Worm (Caenorhabditis elegans) whole organism, mixed stage, embryonic: Measurements from ENCODE around the gene C02F5.2.

Source experiments
- M03D4.4 ChIP-seq: sonication (generic microtip); optimal IDR thresholded peaks from 2 replicates; lab custom pipeline; 2017; ENCODE audit warnings: mild to moderate bottlenecking, missing genetic modification characterization, missing compliant biosample characterization
- ceh-39 ChIP-seq: fragments of 150-350 bp; optimal IDR thresholded peaks from 2 replicates; lab custom pipeline; 2014; ENCODE audit warnings: missing biosample characterization, missing genetic modification characterization
- ceh-43 ChIP-seq: fragments of 200-800 bp; sonication (Bioruptor generic); optimal IDR thresholded peaks from 2 replicates; lab custom pipeline; 2018; ENCODE audit warnings: mild to moderate bottlenecking, missing genetic modification characterization, moderate library complexity, missing compliant biosample characterization
- ceh-83 ChIP-seq: fragments of 200-800 bp; sonication (Bioruptor generic); optimal IDR thresholded peaks from 2 replicates; lab custom pipeline; 2018; ENCODE audit warnings: mild to moderate bottlenecking, missing genetic modification characterization, missing compliant biosample characterization
- ces-1 ChIP-seq: fragments of 150-350 bp; optimal IDR thresholded peaks from 2 replicates; lab custom pipeline; 2014; ENCODE audit warnings: missing biosample characterization, missing genetic modification reagents, missing genetic modification characterization
- cnd-1 ChIP-seq: fragments of 200-800 bp; sonication (Bioruptor generic); optimal IDR thresholded peaks from 2 replicates; lab custom pipeline; 2018; ENCODE audit warnings: mild to moderate bottlenecking, missing genetic modification characterization, missing compliant biosample characterization
- drap-1 ChIP-seq: fragments of 200-800 bp; sonication (Bioruptor generic); optimal IDR thresholded peaks from 3 replicates; lab custom pipeline; 2018; ENCODE audit warnings: mild to moderate bottlenecking, missing genetic modification characterization, missing compliant biosample characterization
- elt-1 ChIP-seq: sonication (generic microtip); optimal IDR thresholded peaks from 2 replicates; lab custom pipeline; 2017; ENCODE audit warnings: missing genetic modification characterization, mild to moderate bottlenecking, missing compliant biosample characterization, antibody characterized with exemption, moderate library complexity, borderline replicate concordance; ENCODE audit not compliant: insufficient read depth
- elt-3 ChIP-seq: fragments of 150-350 bp; optimal IDR thresholded peaks from 2 replicates; lab custom pipeline; 2014; ENCODE audit warnings: missing biosample characterization, missing genetic modification characterization
- flh-1 ChIP-seq: fragments of 200-800 bp; sonication (Bioruptor generic); optimal IDR thresholded peaks from 2 replicates; lab custom pipeline; 2018; ENCODE audit warnings: mild to moderate bottlenecking, missing genetic modification characterization, moderate library complexity, missing compliant biosample characterization
- ham-2 ChIP-seq: fragments of 200-800 bp; sonication (Bioruptor generic); optimal IDR thresholded peaks from 2 replicates; lab custom pipeline; 2018; ENCODE audit warnings: mild to moderate bottlenecking, missing genetic modification characterization, missing compliant biosample characterization
- hlh-1 ChIP-seq: fragments of 150-350 bp; optimal IDR thresholded peaks from 2 replicates; lab custom pipeline; 2014; ENCODE audit warnings: missing biosample characterization, missing genetic modification reagents, missing genetic modification characterization
- lin-13 ChIP-seq: fragments of 150-350 bp; optimal IDR thresholded peaks from 2 replicates; lab custom pipeline; 2014; ENCODE audit warnings: missing biosample characterization, missing genetic modification characterization
- lin-32 ChIP-seq: fragments of 200-800 bp; sonication (Bioruptor generic); optimal IDR thresholded peaks from 2 replicates; lab custom pipeline; 2018; ENCODE audit warnings: mild to moderate bottlenecking, missing genetic modification characterization, missing compliant biosample characterization
- lsy-2 ChIP-seq: fragments of 150-350 bp; optimal IDR thresholded peaks from 2 replicates; lab custom pipeline; 2014; ENCODE audit warnings: missing biosample characterization, missing genetic modification characterization
- mep-1 ChIP-seq: fragments of 150-350 bp; optimal IDR thresholded peaks from 2 replicates; lab custom pipeline; 2017; ENCODE audit warnings: missing biosample characterization, missing genetic modification reagents, missing genetic modification characterization, inconsistent platforms
- mls-2 ChIP-seq: sonication (generic microtip); optimal IDR thresholded peaks from 2 replicates; lab custom pipeline; 2016; ENCODE audit warnings: mild to moderate bottlenecking, missing genetic modification characterization, moderate library complexity, missing compliant biosample characterization
- nhr-2 ChIP-seq: fragments of 150-350 bp; optimal IDR thresholded peaks from 2 replicates; lab custom pipeline; 2014; ENCODE audit warnings: missing biosample characterization, missing genetic modification characterization
- nhr-237 ChIP-seq: fragments of 150-350 bp; optimal IDR thresholded peaks from 2 replicates; lab custom pipeline; 2014; ENCODE audit warnings: missing biosample characterization, missing genetic modification characterization
- pha-4 ChIP-seq: fragments of 150-350 bp; optimal IDR thresholded peaks from 2 replicates; lab custom pipeline; 2018; ENCODE audit warnings: missing biosample characterization, missing genetic modification reagents, missing genetic modification characterization
- sem-2 ChIP-seq: fragments of 200-800 bp; sonication (Bioruptor generic); optimal IDR thresholded peaks from 2 replicates; lab custom pipeline; 2018; ENCODE audit warnings: mild to moderate bottlenecking, missing genetic modification characterization, missing compliant biosample characterization
- snpc-4 ChIP-seq: fragments of 150-350 bp; optimal IDR thresholded peaks from 2 replicates; lab custom pipeline; 2014; ENCODE audit warnings: missing biosample characterization, missing genetic modification characterization
- sptf-1 ChIP-seq: sonication (generic microtip); optimal IDR thresholded peaks from 2 replicates; lab custom pipeline; 2017; ENCODE audit warnings: mild to moderate bottlenecking, missing genetic modification characterization, moderate library complexity, missing compliant biosample characterization
- unc-120 ChIP-seq: sonication (generic microtip); optimal IDR thresholded peaks from 2 replicates; lab custom pipeline; 2017; ENCODE audit warnings: missing genetic modification characterization, missing compliant biosample characterization; ENCODE audit not compliant: poor library complexity, severe bottlenecking
- unc-39 ChIP-seq: fragments of 150-350 bp; optimal IDR thresholded peaks from 2 replicates; lab custom pipeline; 2014; ENCODE audit warnings: missing biosample characterization, missing genetic modification characterization
- unc-62 ChIP-seq: fragments of 150-350 bp; optimal IDR thresholded peaks from 2 replicates; lab custom pipeline; 2014; ENCODE audit warnings: missing biosample characterization, missing genetic modification reagents, missing genetic modification characterization
- zip-8 ChIP-seq: fragments of 150-350 bp; optimal IDR thresholded peaks from 2 replicates; lab custom pipeline; 2014; ENCODE audit warnings: missing biosample characterization, missing genetic modification characterization
- ztf-11 ChIP-seq: fragments of 150-350 bp; optimal IDR thresholded peaks from 2 replicates; lab custom pipeline; 2014; ENCODE audit warnings: missing biosample characterization, missing genetic modification characterization

The C02F5.2 gene

ce11 chrIII:8278801-8279200 lies 29.4 kb downstream of the C02F5.2 start, which contains the start of gene mig-10:
mig-10 (plus strand) TSS chrIII:8279101.
- TF ChIP-seq elt-1 (no peak), mls-2 (no peak), flh-1 (no peak)

- no peak for TF ChIP-seq snpc-4 (tag; lab: Kevin White, UChicago)
- peak; percentile 75 for TF ChIP-seq nhr-2 (tag; lab: Kevin White, UChicago)
- TF ChIP-seq elt-1: peak; percentile 96
- peak; percentile 74 for TF ChIP-seq ces-1 (GFP tag; lab: Kevin White, UChicago)
Observed at ce11 chrIII:8279567-8279966, 30.1 kb downstream of the C02F5.2 start.

- no peak for TF ChIP-seq elt-1
- TF ChIP-seq M03D4.4: no peak
- TF ChIP-seq drap-1 (GFP tag; lab: Kevin White, UChicago): no peak
- no peak for TF ChIP-seq sem-2
- no peak for TF ChIP-seq nhr-237 (tag; lab: Kevin White, UChicago)
- TF ChIP-seq lsy-2 (tag; lab: Kevin White, UChicago): no peak
- TF ChIP-seq mep-1 (tag; lab: Kevin White, UChicago): no peak
- no peak for TF ChIP-seq lin-13 (tag; lab: Kevin White, UChicago)
- TF ChIP-seq elt-3 (tag; lab: Kevin White, UChicago): no peak
- TF ChIP-seq sptf-1 (tag; lab: Kevin White, UChicago): no peak
- TF ChIP-seq snpc-4 (tag; lab: Kevin White, UChicago): no peak
- TF ChIP-seq pha-4 (tag; lab: Kevin White, UChicago): no peak
- no peak for TF ChIP-seq ces-1 (GFP tag; lab: Kevin White, UChicago)
- no peak for TF ChIP-seq unc-120 (tag; lab: Kevin White, UChicago)
- no peak for TF ChIP-seq lin-32 (GFP tag; lab: Kevin White, UChicago)
- no peak for TF ChIP-seq unc-39 (tag; lab: Kevin White, UChicago)
- no peak for TF ChIP-seq ceh-43 (GFP tag; lab: Kevin White, UChicago)
Observed at ce11 chrIII:8280352-8280751, 30.9 kb downstream of the C02F5.2 start.

DNA sequence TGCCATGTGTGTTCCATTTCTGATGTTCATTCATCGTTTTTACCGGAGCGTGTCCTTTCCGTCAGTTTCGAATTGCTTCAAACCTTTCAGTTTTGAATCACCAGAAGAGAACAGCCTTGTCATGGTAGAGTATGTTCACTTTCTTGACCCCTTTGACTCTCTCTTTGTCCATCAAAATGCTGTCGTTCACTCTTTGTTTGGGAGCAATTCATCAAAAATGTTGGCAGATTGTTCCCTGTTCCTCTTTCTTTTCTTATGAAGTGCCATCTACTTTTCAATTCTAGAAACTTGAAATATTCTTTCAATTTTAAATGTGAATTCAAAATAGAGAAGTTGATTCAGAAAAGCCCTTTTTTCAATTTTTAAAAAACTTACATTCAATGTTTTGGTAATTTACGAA lies 31.9 kb downstream of the C02F5.2 start:
- no peak for TF ChIP-seq lin-13 (tag; lab: Kevin White, UChicago)
- no peak for TF ChIP-seq zip-8 (tag; lab: Kevin White, UChicago)
- no peak for TF ChIP-seq ztf-11 (tag; lab: Kevin White, UChicago)
- TF ChIP-seq nhr-2 (tag; lab: Kevin White, UChicago): peak; percentile 4
- TF ChIP-seq lsy-2 (tag; lab: Kevin White, UChicago): no peak
- no peak for TF ChIP-seq sptf-1 (tag; lab: Kevin White, UChicago)
- no peak for TF ChIP-seq elt-3 (tag; lab: Kevin White, UChicago)

DNA sequence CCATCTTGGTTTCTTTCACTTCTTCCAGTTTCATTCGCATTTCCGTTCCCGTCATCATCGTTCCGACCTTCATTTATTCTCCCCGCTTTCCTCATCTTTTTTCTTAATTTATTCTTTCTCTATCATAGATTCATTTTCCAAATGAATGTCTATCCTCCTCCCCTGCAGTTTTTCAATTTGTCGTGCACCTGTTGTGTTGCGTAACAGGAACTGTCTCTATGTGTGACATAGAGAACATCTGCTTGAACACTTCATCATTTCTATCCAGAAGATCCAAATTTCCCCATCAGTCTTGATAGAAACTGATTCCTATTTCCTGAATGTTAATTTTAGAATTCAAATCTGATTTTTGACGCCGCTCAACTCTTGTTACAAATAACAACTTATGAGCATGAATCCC lies 34.1 kb downstream of the C02F5.2 start:
- no peak for TF ChIP-seq sem-2
- TF ChIP-seq unc-62: no peak
- no peak for TF ChIP-seq ceh-83 (GFP tag; lab: Kevin White, UChicago)
- no peak for TF ChIP-seq sptf-1 (tag; lab: Kevin White, UChicago)
- TF ChIP-seq lin-13 (tag; lab: Kevin White, UChicago): no peak
- TF ChIP-seq elt-3 (tag; lab: Kevin White, UChicago): no peak
- no peak for TF ChIP-seq unc-39 (tag; lab: Kevin White, UChicago)
- TF ChIP-seq zip-8 (tag; lab: Kevin White, UChicago): peak; percentile 35
- TF ChIP-seq cnd-1: no peak
- TF ChIP-seq ham-2 (GFP tag; lab: Kevin White, UChicago): no peak
- TF ChIP-seq hlh-1: peak; percentile 5
- no peak for TF ChIP-seq unc-120 (tag; lab: Kevin White, UChicago)
- no peak for TF ChIP-seq ceh-39 (tag; lab: Kevin White, UChicago)
- no peak for TF ChIP-seq mls-2
- TF ChIP-seq nhr-2 (tag; lab: Kevin White, UChicago): peak; percentile 21

DNA sequence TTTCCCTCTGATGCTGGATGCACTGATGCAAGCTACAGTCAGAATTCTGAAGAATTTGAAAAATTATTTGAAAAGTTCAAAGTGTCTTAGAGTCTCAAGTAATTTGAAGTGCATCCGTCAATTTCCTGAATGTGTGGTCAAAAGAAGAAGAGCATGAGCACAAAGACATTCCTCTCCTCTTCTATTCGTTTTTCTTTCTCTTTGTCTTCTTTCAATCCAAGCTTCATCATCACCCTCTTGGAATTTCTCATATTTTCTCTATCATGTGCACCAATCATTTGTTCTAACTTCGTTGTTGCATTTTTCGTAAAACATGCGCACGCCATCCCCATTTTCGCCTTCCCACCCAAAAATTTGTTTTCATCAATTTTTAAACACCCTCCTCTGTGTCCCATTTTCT lies 36.6 kb downstream of the C02F5.2 start:
- TF ChIP-seq ces-1 (GFP tag; lab: Kevin White, UChicago) (peak; percentile 23), sem-2 (no peak)
